Fruit fly (Drosophila melanogaster) whole organism, embryonic: ENCODE results near the gene AstA-R1.

ENCODE experiments used
- Adf1 ChIP-seq: fragments of 200-800 bp; sonication (Bioruptor generic); IDR thresholded peaks from 2 replicates; pipeline ENCODE4 v1.3.6; 2022; ENCODE audit warnings: missing biosample characterization, missing genetic modification characterization
- BtbVII ChIP-seq: fragments of 200-800 bp; sonication (Bioruptor generic); optimal IDR thresholded peaks from 3 replicates; lab custom pipeline; 2017; ENCODE audit warnings: missing biosample characterization, mild to moderate bottlenecking, missing genetic modification characterization
- CG10267 ChIP-seq: fragments of 200-800 bp; sonication (Bioruptor generic); optimal IDR thresholded peaks from 2 replicates; lab custom pipeline; 2018; ENCODE audit warnings: missing biosample characterization, mild to moderate bottlenecking, missing genetic modification characterization, moderate library complexity
- CG11504 ChIP-seq: fragments of 200-800 bp; sonication (Bioruptor generic); optimal IDR thresholded peaks from 3 replicates; lab custom pipeline; 2019; ENCODE audit warnings: missing biosample characterization, mild to moderate bottlenecking, missing genetic modification characterization, moderate library complexity
- CG11560 ChIP-seq: fragments of 200-800 bp; sonication (Bioruptor generic); IDR thresholded peaks from 3 replicates; pipeline ENCODE4 v1.3.6; 2022; ENCODE audit warnings: missing biosample characterization, missing genetic modification characterization
- CG12659 ChIP-seq: fragments of 200-800 bp; sonication (Bioruptor generic); optimal IDR thresholded peaks from 3 replicates; lab custom pipeline; 2017; ENCODE audit warnings: mild to moderate bottlenecking, missing biosample characterization, missing genetic modification reagents, missing genetic modification characterization
- CG12769 ChIP-seq: fragments of 200-800 bp; sonication (Bioruptor generic); optimal IDR thresholded peaks from 2 replicates; lab custom pipeline; 2019; ENCODE audit warnings: missing biosample characterization, mild to moderate bottlenecking, missing genetic modification characterization, moderate library complexity
- CG15514 ChIP-seq: fragments of 200-800 bp; sonication (Bioruptor generic); optimal IDR thresholded peaks from 3 replicates; lab custom pipeline; 2017; ENCODE audit warnings: missing biosample characterization, missing genetic modification characterization, mild to moderate bottlenecking, moderate library complexity, missing genetic modification reagents
- CG15601 ChIP-seq: fragments of 200-800 bp; sonication (Bioruptor generic); optimal IDR thresholded peaks from 3 replicates; lab custom pipeline; 2019; ENCODE audit warnings: missing biosample characterization, mild to moderate bottlenecking, missing genetic modification characterization, moderate library complexity
- CG16779 ChIP-seq: fragments of 200-800 bp; sonication (Bioruptor generic); IDR thresholded peaks from 2 replicates; pipeline ENCODE4 v1.3.6; 2022; ENCODE audit warnings: missing biosample characterization, missing genetic modification characterization
- CG16863 ChIP-seq: fragments of 200-800 bp; sonication (Bioruptor generic); optimal IDR thresholded peaks from 3 replicates; lab custom pipeline; 2016; ENCODE audit warnings: missing biosample characterization, missing genetic modification characterization
- CG18599 ChIP-seq: fragments of 200-800 bp; sonication (Bioruptor generic); optimal IDR thresholded peaks from 3 replicates; lab custom pipeline; 2017; ENCODE audit warnings: missing biosample characterization, missing genetic modification characterization, mild to moderate bottlenecking, moderate library complexity, missing genetic modification reagents
- CG2678 ChIP-seq: fragments of 200-800 bp; sonication (Bioruptor generic); optimal IDR thresholded peaks from 3 replicates; lab custom pipeline; 2019; ENCODE audit warnings: missing biosample characterization, mild to moderate bottlenecking, missing genetic modification characterization, moderate library complexity
- CG5953 ChIP-seq: fragments of 200-800 bp; sonication (Bioruptor generic); IDR thresholded peaks from 2 replicates; pipeline ENCODE4 v1.3.6; 2022; ENCODE audit warnings: missing biosample characterization, missing genetic modification characterization
- CG6272 ChIP-seq: fragments of 200-800 bp; sonication (Bioruptor generic); IDR thresholded peaks from 2 replicates; pipeline ENCODE4 v1.3.6; 2022; ENCODE audit warnings: missing biosample characterization, missing genetic modification characterization
- CG7928 ChIP-seq: fragments of 200-800 bp; sonication (Bioruptor generic); optimal IDR thresholded peaks from 2 replicates; lab custom pipeline; 2017; ENCODE audit warnings: missing biosample characterization, mild to moderate bottlenecking, missing genetic modification characterization
- CTCF ChIP-seq: fragments of 200-800 bp; sonication (Bioruptor generic); optimal IDR thresholded peaks from 2 replicates; lab custom pipeline; 2017; ENCODE audit warnings: missing biosample characterization, mild to moderate bottlenecking, missing genetic modification characterization, moderate library complexity
- Camta ChIP-seq: fragments of 200-800 bp; sonication (Bioruptor generic); optimal IDR thresholded peaks from 2 replicates; lab custom pipeline; 2016; ENCODE audit warnings: missing biosample characterization, missing genetic modification characterization
- Dad ChIP-seq: fragments of 200-800 bp; sonication (Bioruptor generic); optimal IDR thresholded peaks from 3 replicates; lab custom pipeline; 2016; ENCODE audit warnings: missing biosample characterization, missing genetic modification characterization
- Ets65A ChIP-seq: fragments of 200-800 bp; sonication (Bioruptor generic); peaks from one replicate; lab custom pipeline; 2016; ENCODE audit warnings: missing biosample characterization, missing genetic modification characterization
- Ets97D ChIP-seq: fragments of 200-800 bp; sonication (Bioruptor generic); optimal IDR thresholded peaks from 3 replicates; lab custom pipeline; 2016; ENCODE audit warnings: missing biosample characterization, missing genetic modification characterization
- Fer3 ChIP-seq: fragments of 200-800 bp; sonication (Bioruptor generic); optimal IDR thresholded peaks from 2 replicates; lab custom pipeline; 2018; ENCODE audit warnings: missing biosample characterization, mild to moderate bottlenecking, missing genetic modification characterization, moderate library complexity
- Gug ChIP-seq: fragments of 200-800 bp; sonication (Bioruptor generic); IDR thresholded peaks from 4 replicates; pipeline ENCODE4 v1.3.6; 2022; ENCODE audit warnings: missing biosample characterization, missing genetic modification characterization
- Hr3 ChIP-seq: fragments of 200-800 bp; sonication (Bioruptor generic); optimal IDR thresholded peaks from 3 replicates; lab custom pipeline; 2016; ENCODE audit warnings: missing biosample characterization, missing genetic modification characterization
- Hr39 ChIP-seq: fragments of >200 bp; optimal IDR thresholded peaks from 2 replicates; lab custom pipeline; 2017
- Hr51 ChIP-seq, 2 experiments: fragments of 200-800 bp; sonication (Bioruptor generic); optimal IDR thresholded peaks; 2 replicates in 1 of 2; 3 replicates in 1 of 2; lab custom pipeline; 2016 to 2018; ENCODE audit warnings: missing biosample characterization in 2 of 2, missing genetic modification characterization in 2 of 2, mild to moderate bottlenecking in 1 of 2, moderate library complexity in 1 of 2
- Jarid2 ChIP-seq: fragments of 200-800 bp; sonication (Bioruptor generic); optimal IDR thresholded peaks from 3 replicates; lab custom pipeline; 2017; ENCODE audit warnings: mild to moderate bottlenecking, missing biosample characterization, missing genetic modification reagents, missing genetic modification characterization
- MBD-R2 ChIP-seq: fragments of 200-800 bp; sonication (Bioruptor generic); IDR thresholded peaks from 2 replicates; pipeline ENCODE4 v1.3.6; 2022; ENCODE audit warnings: missing biosample characterization, missing genetic modification characterization
- Mes4 ChIP-seq: fragments of 200-800 bp; sonication (Bioruptor generic); optimal IDR thresholded peaks from 2 replicates; lab custom pipeline; 2016; ENCODE audit warnings: missing biosample characterization, missing genetic modification characterization
- TFAM ChIP-seq: fragments of 200-800 bp; sonication (Bioruptor generic); optimal IDR thresholded peaks from 2 replicates; lab custom pipeline; 2017; ENCODE audit warnings: missing biosample characterization, missing genetic modification characterization, inconsistent platforms
- Taf1 ChIP-seq: fragments of 200-800 bp; sonication (Bioruptor generic); IDR thresholded peaks from 2 replicates; pipeline ENCODE4 v1.3.6; 2022; ENCODE audit warnings: missing biosample characterization, missing genetic modification characterization
- bowl ChIP-seq: fragments of 200-800 bp; sonication (Bioruptor generic); IDR thresholded peaks from 2 replicates; pipeline ENCODE4 v1.3.6; 2022; ENCODE audit warnings: missing biosample characterization, missing genetic modification characterization
- cato ChIP-seq: fragments of 200-800 bp; sonication (Bioruptor generic); optimal IDR thresholded peaks from 2 replicates; lab custom pipeline; 2016; ENCODE audit warnings: missing biosample characterization, missing genetic modification characterization, borderline replicate concordance
- dimm ChIP-seq: fragments of 200-800 bp; sonication (Bioruptor generic); IDR thresholded peaks from 2 replicates; pipeline ENCODE4 v1.3.6; 2022; ENCODE audit warnings: missing biosample characterization, missing genetic modification characterization
- dysf ChIP-seq: fragments of 200-800 bp; sonication (Bioruptor generic); IDR thresholded peaks from 3 replicates; pipeline ENCODE4 v1.3.6; 2022; ENCODE audit warnings: missing biosample characterization, missing genetic modification characterization
- hth ChIP-seq: fragments of >200 bp; optimal IDR thresholded peaks from 2 replicates; lab custom pipeline; 2017; ENCODE audit warnings: inconsistent platforms
- insv ChIP-seq, 2 experiments: fragments of 200-800 bp; sonication (Bioruptor generic); optimal IDR thresholded peaks; 3 replicates each; lab custom pipeline; 2016 to 2018; ENCODE audit warnings: missing biosample characterization in 2 of 2, missing genetic modification characterization in 2 of 2
- inv ChIP-seq: fragments of 200-800 bp; sonication (Bioruptor generic); IDR thresholded peaks from 2 replicates; pipeline ENCODE4 v1.3.6; 2022; ENCODE audit warnings: missing biosample characterization, missing genetic modification characterization; ENCODE audit not compliant: partially characterized antibody
- lbe ChIP-seq: fragments of 200-800 bp; sonication (Bioruptor generic); optimal IDR thresholded peaks from 2 replicates; lab custom pipeline; 2016; ENCODE audit warnings: missing biosample characterization, mild to moderate bottlenecking, missing genetic modification characterization
- lola ChIP-seq, 3 experiments: fragments of >200 bp in 2 of 3; fragments of 200-800 bp in 1 of 3; sonication (Bioruptor generic) in 1 of 3; optimal IDR thresholded peaks; 2 replicates each; lab custom pipeline; 2017 to 2019; ENCODE audit warnings: missing biosample characterization in 3 of 3, missing genetic modification characterization in 3 of 3, mild to moderate bottlenecking in 1 of 3, moderate library complexity in 1 of 3
- mld ChIP-seq: fragments of 200-800 bp; sonication (Bioruptor generic); IDR thresholded peaks from 3 replicates; pipeline ENCODE4 v1.3.6; 2022; ENCODE audit warnings: missing biosample characterization, missing genetic modification characterization; ENCODE audit not compliant: partially characterized antibody
- nmo ChIP-seq: fragments of 200-800 bp; sonication (Bioruptor generic); optimal IDR thresholded peaks from 2 replicates; lab custom pipeline; 2018; ENCODE audit warnings: missing biosample characterization, mild to moderate bottlenecking, missing genetic modification characterization, moderate library complexity
- peb ChIP-seq: fragments of 200-800 bp; sonication (Bioruptor generic); IDR thresholded peaks from 2 replicates; pipeline ENCODE4 v1.3.6; 2022; ENCODE audit warnings: missing biosample characterization, missing genetic modification characterization
- phol ChIP-seq: fragments of 200-800 bp; sonication (Bioruptor generic); optimal IDR thresholded peaks from 3 replicates; lab custom pipeline; 2018; ENCODE audit warnings: missing biosample characterization, mild to moderate bottlenecking, missing genetic modification characterization, moderate library complexity
- sd ChIP-seq: fragments of 200-800 bp; sonication (Bioruptor generic); optimal IDR thresholded peaks from 3 replicates; lab custom pipeline; 2018; ENCODE audit warnings: missing biosample characterization, mild to moderate bottlenecking, missing genetic modification characterization, moderate library complexity
- sens ChIP-seq: fragments of 200-800 bp; sonication (Bioruptor generic); peaks from one replicate; lab custom pipeline; 2016; ENCODE audit warnings: missing biosample characterization, missing genetic modification characterization
- sima ChIP-seq: fragments of 200-800 bp; sonication (Bioruptor generic); optimal IDR thresholded peaks from 2 replicates; lab custom pipeline; 2016; ENCODE audit warnings: missing biosample characterization, missing genetic modification characterization
- tap ChIP-seq: fragments of 200-800 bp; optimal IDR thresholded peaks from 3 replicates; lab custom pipeline; 2019; ENCODE audit warnings: missing biosample characterization, mild to moderate bottlenecking, missing genetic modification characterization, moderate library complexity
- tna ChIP-seq: fragments of 200-800 bp; sonication (Bioruptor generic); IDR thresholded peaks from 2 replicates; pipeline ENCODE4 v1.3.6; 2022; ENCODE audit warnings: missing biosample characterization, missing genetic modification characterization; ENCODE audit not compliant: partially characterized antibody
- zen ChIP-seq: fragments of 200-800 bp; sonication (Bioruptor generic); optimal IDR thresholded peaks from 3 replicates; lab custom pipeline; 2018; ENCODE audit warnings: missing biosample characterization, mild to moderate bottlenecking, missing genetic modification characterization, moderate library complexity
- zen2 ChIP-seq: fragments of 200-800 bp; sonication (Bioruptor generic); IDR thresholded peaks from 3 replicates; pipeline ENCODE4 v1.3.6; 2022; ENCODE audit warnings: missing biosample characterization, missing genetic modification characterization; ENCODE audit not compliant: partially characterized antibody
- zfh1 ChIP-seq: fragments of 200-800 bp; sonication (Bioruptor generic); IDR thresholded peaks from 3 replicates; pipeline ENCODE4 v1.3.6; 2022; ENCODE audit warnings: missing biosample characterization, missing genetic modification characterization

The AstA-R1 gene

dm6 chrX:3594245-3594644 lies 19.9 kb downstream of the AstA-R1 start:
- TF ChIP-seq zen (tag; lab: Kevin White, UChicago) (no peak), Jarid2 (GFP tag; lab: Kevin White, UChicago) (no peak), CG11504 (tag; lab: Kevin White, UChicago) (peak; percentile 51), insv (GFP tag; optimal IDR thresholded peaks at IDR 0.05; lab: Kevin White, UChicago) (no peak), cato (GFP tag; lab: Kevin White, UChicago) (no peak), mld (GFP tag; lab: Robert Waterston, UW) (no peak), Gug (GFP tag; lab: Robert Waterston, UW) (no peak), nmo (GFP tag; lab: Kevin White, UChicago) (peak; percentile 3), Adf1 (no peak), inv (GFP tag; lab: Robert Waterston, UW) (no peak), tap (peak; percentile 9), CG16779 (GFP tag; lab: Robert Waterston, UW) (no peak), dimm (no peak), dysf (0 out of 3 replicates have a peak, but pooled peaks have one; percentile 30), CG7928 (GFP tag; lab: Kevin White, UChicago) (no peak), CG15601 (no peak), CG2678 (peak; percentile 51), Taf1 (GFP tag; lab: Robert Waterston, UW) (no peak), hth (lab: Kevin White, UChicago) (no peak), Hr39 (lab: Kevin White, UChicago) (no peak), CG15514 (peak; percentile 3), peb (no peak), sima (GFP tag; lab: Kevin White, UChicago) (no peak), CG10267 (tag; lab: Kevin White, UChicago) (no peak), tna (no peak), Ets65A (peak; percentile 24), CG11560 (tag; lab: Robert Waterston, UW) (no peak), Fer3 (tag; lab: Kevin White, UChicago) (peak; percentile 17), Mes4 (GFP tag; lab: Kevin White, UChicago) (no peak), Dad (no peak), zen2 (GFP tag; lab: Robert Waterston, UW) (no peak), Hr3 (GFP tag; lab: Kevin White, UChicago) (no peak), lbe (GFP tag; lab: Kevin White, UChicago) (no peak), sd (no peak), CG18599 (GFP tag; lab: Kevin White, UChicago) (peak; percentile 59), CG5953 (no peak), BtbVII (GFP tag; lab: Kevin White, UChicago) (peak; percentile 1), CTCF (GFP tag; lab: Kevin White, UChicago) (no peak), phol (tag; lab: Kevin White, UChicago) (no peak), Camta (GFP tag; lab: Kevin White, UChicago) (no peak), TFAM (GFP tag; lab: Kevin White, UChicago) (no peak), CG6272 (GFP tag; lab: Robert Waterston, UW) (no peak), zfh1 (no peak), lola (GFP tag; optimal IDR thresholded peaks at IDR 0.05; lab: Kevin White, UChicago) (no peak), CG16863 (GFP tag; lab: Kevin White, UChicago) (no peak), Hr51 (GFP tag; optimal IDR thresholded peaks at IDR 0.05; lab: Kevin White, UChicago) (no peak), bowl (no peak), CG12659 (no peak), MBD-R2 (no peak), CG12769 (no peak), sens (GFP tag; lab: Kevin White, UChicago) (peak; percentile 5), Ets97D (GFP tag; lab: Kevin White, UChicago) (no peak)
